Worm (Caenorhabditis elegans) whole organism, L2 larva: Measurements from ENCODE around the gene clc-11.

Source experiments
- R02D3.7 ChIP-seq: fragments of 150-350 bp; optimal IDR thresholded peaks from 2 replicates; lab custom pipeline; 2014; ENCODE audit warnings: missing biosample characterization, missing genetic modification characterization
- Y55F3AM.14 ChIP-seq: fragments of 200-800 bp; sonication (Bioruptor generic); optimal IDR thresholded peaks from 2 replicates; lab custom pipeline; 2018; ENCODE audit warnings: mild to moderate bottlenecking, missing genetic modification characterization, missing compliant biosample characterization
- alr-1 ChIP-seq: fragments of 150-350 bp; optimal IDR thresholded peaks from 2 replicates; lab custom pipeline; 2014; ENCODE audit warnings: missing biosample characterization, missing genetic modification characterization
- aly-2 ChIP-seq: fragments of 150-350 bp; optimal IDR thresholded peaks from 2 replicates; lab custom pipeline; 2014; ENCODE audit warnings: missing biosample characterization, missing genetic modification characterization
- blmp-1 ChIP-seq: sonication (generic microtip); optimal IDR thresholded peaks from 2 replicates; lab custom pipeline; 2017; ENCODE audit warnings: missing genetic modification characterization, mild to moderate bottlenecking, missing compliant biosample characterization, antibody characterized with exemption, moderate library complexity; ENCODE audit not compliant: insufficient read depth
- lin-39 ChIP-seq: fragments of 150-350 bp; optimal IDR thresholded peaks from 2 replicates; lab custom pipeline; 2014; ENCODE audit warnings: missing biosample characterization, missing genetic modification reagents, missing genetic modification characterization
- lsy-2 ChIP-seq, 2 experiments: fragments of 150-350 bp in 1 of 2; sonication (generic microtip) in 1 of 2; optimal IDR thresholded peaks; 2 replicates each; lab custom pipeline; 2014 to 2017; ENCODE audit warnings: missing biosample characterization in 2 of 2, missing genetic modification characterization in 2 of 2
- nhr-11 ChIP-seq: fragments of 150-350 bp; optimal IDR thresholded peaks from 2 replicates; lab custom pipeline; 2014; ENCODE audit warnings: missing biosample characterization, missing genetic modification characterization
- nhr-129 ChIP-seq: fragments of 150-350 bp; optimal IDR thresholded peaks from 2 replicates; lab custom pipeline; 2014; ENCODE audit warnings: missing biosample characterization, missing genetic modification characterization
- nhr-237 ChIP-seq: fragments of 150-350 bp; optimal IDR thresholded peaks from 2 replicates; lab custom pipeline; 2014; ENCODE audit warnings: missing biosample characterization, missing genetic modification characterization
- nhr-77 ChIP-seq: fragments of 150-350 bp; optimal IDR thresholded peaks from 2 replicates; lab custom pipeline; 2014; ENCODE audit warnings: missing biosample characterization, missing genetic modification characterization

DNA sequence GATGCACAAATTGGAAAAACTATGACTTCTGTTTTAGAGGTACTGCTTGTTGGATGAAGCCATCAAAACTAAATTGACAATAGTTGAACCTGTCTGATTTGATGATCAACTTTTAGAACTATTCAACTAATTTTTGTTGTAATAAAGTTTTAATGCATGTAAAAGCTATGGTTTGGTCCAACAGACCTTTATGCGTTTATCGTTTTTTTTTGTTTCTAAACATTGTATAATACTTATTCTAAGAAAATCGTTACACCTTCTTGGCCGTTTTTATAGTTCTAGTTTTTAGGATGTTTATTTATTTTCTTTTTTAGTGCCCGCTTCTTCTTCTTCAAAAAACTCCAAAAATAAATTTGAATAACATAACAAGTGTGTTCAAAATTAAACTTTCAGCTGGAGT, 24.3 kb upstream of the clc-11 start, which contains the start of gene F10A3.12:
- TF ChIP-seq lsy-2 (tag; optimal IDR thresholded peaks at IDR 0.05; lab: Kevin White, UChicago) (no peak), nhr-129 (tag; lab: Kevin White, UChicago) (no peak), nhr-11 (tag; lab: Kevin White, UChicago) (no peak), nhr-237 (no peak), aly-2 (no peak), nhr-77 (tag; lab: Kevin White, UChicago) (no peak), R02D3.7 (tag; lab: Kevin White, UChicago) (no peak), blmp-1 (no peak), lin-39 (tag; lab: Kevin White, UChicago) (no peak), alr-1 (tag; lab: Kevin White, UChicago) (no peak), Y55F3AM.14 (no peak)
